Worm (Caenorhabditis elegans): ENCODE data around the gene mab-7.

Gene mab-7

ce11 chrX:871957-872715 lies 25.7 kb downstream of the mab-7 start, which contains the start of gene F56F10.1 (continued):
- TF ChIP-seq Y75B8A.6 (GFP tag; IDR thresholded peaks at IDR 0.05): no peak
- TF ChIP-seq fkh-10 (GFP tag; optimal IDR thresholded peaks at IDR 0.05): no peak
- no peak for TF ChIP-seq attf-4 (tag; optimal IDR thresholded peaks at IDR 0.05)
- TF ChIP-seq aha-1 (tag): no peak
- TF ChIP-seq nhr-111 (GFP tag; optimal IDR thresholded peaks at IDR 0.05): no peak
- peak; percentile 61 for TF ChIP-seq set-16 (GFP tag; IDR thresholded peaks at IDR 0.05)

- TF ChIP-seq zip-2 (tag; optimal IDR thresholded peaks at IDR 0.05) (no peak), hlh-11 (tag; optimal IDR thresholded peaks at IDR 0.05) (peak; percentile 39), ceh-20 (GFP tag; IDR thresholded peaks at IDR 0.05) (no peak), mes-2 (tag; optimal IDR thresholded peaks at IDR 0.05; ENCODE audit: poor library complexity, severe bottlenecking) (peak; percentile 54), nhr-6 (tag; optimal IDR thresholded peaks at IDR 0.05) (peak; percentile 68), mep-1 (tag; optimal IDR thresholded peaks at IDR 0.05) (peak; percentile 45), ceh-82 (tag; optimal IDR thresholded peaks at IDR 0.05) (no peak), nhr-28 (tag; optimal IDR thresholded peaks at IDR 0.05) (peak; percentile 52), nhr-111 (GFP tag; optimal IDR thresholded peaks at IDR 0.05) (no peak), pha-4 (GFP tag; IDR thresholded peaks at IDR 0.05) (no peak), pha-4 (tag; optimal IDR thresholded peaks at IDR 0.05) (peak; percentile 23), egl-43 (GFP tag; IDR thresholded peaks at IDR 0.05) (peak; percentile 58; the same call in 1 of the 2 replicates), set-16 (GFP tag; IDR thresholded peaks at IDR 0.05) (peak; percentile 37; the same call in 1 of the 2 replicates), aha-1 (tag) (peak; percentile 58), tra-1 (GFP tag; IDR thresholded peaks at IDR 0.05) (no peak), hmg-1.1 (GFP tag; IDR thresholded peaks at IDR 0.05) (peak; percentile 72), hlh-30 (tag; optimal IDR thresholded peaks at IDR 0.05; ENCODE audit: insufficient read depth) (peak; percentile 47), R02D3.7 (tag; optimal IDR thresholded peaks at IDR 0.05) (no peak), T26A8.4 (GFP tag; IDR thresholded peaks at IDR 0.05) (0 out of 2 replicates have a peak, but pooled peaks have one; percentile 31), madf-5 (GFP tag; IDR thresholded peaks at IDR 0.05) (no peak), mxl-3 (GFP tag; optimal IDR thresholded peaks at IDR 0.05) (peak; percentile 45), F37D6.2 (tag; optimal IDR thresholded peaks at IDR 0.05) (no peak), nhr-25 (tag; optimal IDR thresholded peaks at IDR 0.05; ENCODE audit: borderline replicate concordance, insufficient read depth) (no peak), dve-1 (tag; optimal IDR thresholded peaks at IDR 0.05; ENCODE audit: insufficient read depth) (peak; percentile 33), rbr-2 (tag; optimal IDR thresholded peaks at IDR 0.05) (peak; percentile 24), nhr-10 (tag; optimal IDR thresholded peaks at IDR 0.05) (no peak), daf-16 (GFP tag; optimal IDR thresholded peaks at IDR 0.05) (no peak), daf-16 (tag; optimal IDR thresholded peaks at IDR 0.05) (peak; percentile 75), ZK546.5 (tag; optimal IDR thresholded peaks at IDR 0.05) (no peak)
Measured at ce11 chrX:871020-871419, 26.8 kb downstream of the mab-7 start, which contains the start of gene lgl-1. Gene lgl-1 (minus strand): TSS chrX:871089.

- TF ChIP-seq zag-1 (tag; optimal IDR thresholded peaks at IDR 0.05) (no peak), ceh-44 (GFP tag; IDR thresholded peaks at IDR 0.05) (0 out of 2 replicates have a peak, but pooled peaks have one; percentile 8), aha-1 (tag) (peak; percentile 86), ceh-28 (tag; optimal IDR thresholded peaks at IDR 0.05) (no peak), dmd-9 (GFP tag; IDR thresholded peaks at IDR 0.05) (0 out of 2 replicates have a peak, but pooled peaks have one; percentile 42), ZK546.5 (tag; optimal IDR thresholded peaks at IDR 0.05) (no peak), nhr-28 (tag; optimal IDR thresholded peaks at IDR 0.05) (no peak), mxl-2 (GFP tag; conservative IDR thresholded peaks at IDR 0.05) (0 out of 2 replicates have a peak, but pooled peaks have one; percentile 55), Y48G9A.11 (GFP tag; IDR thresholded peaks at IDR 0.05) (0 out of 2 replicates have a peak, but pooled peaks have one; percentile 13), snpc-1.2 (GFP tag; IDR thresholded peaks at IDR 0.05) (peak; percentile 56; the same call in 1 of the 2 replicates), hlh-11 (tag; optimal IDR thresholded peaks at IDR 0.05) (peak; percentile 5), nhr-237 (tag; optimal IDR thresholded peaks at IDR 0.05) (no peak), arid-1 (GFP tag; conservative IDR thresholded peaks at IDR 0.05) (peak; percentile 57), madf-9 (GFP tag; conservative IDR thresholded peaks at IDR 0.05) (0 out of 2 replicates have a peak, but pooled peaks have one; percentile 20), F44E2.7 (GFP tag; IDR thresholded peaks at IDR 0.05) (no peak), D1046.2 (GFP tag; IDR thresholded peaks at IDR 0.05) (0 out of 2 replicates have a peak, but pooled peaks have one; percentile 25), dmd-6 (GFP tag; IDR thresholded peaks at IDR 0.05) (peak; percentile 21; the same call in 1 of the 2 replicates), hlh-30 (tag; optimal IDR thresholded peaks at IDR 0.05; ENCODE audit: insufficient read depth) (peak; percentile 42), lim-7 (GFP tag; IDR thresholded peaks at IDR 0.05) (peak; percentile 55; the same call in 1 of the 2 replicates)
Measured at ce11 chrX:865214-865613, 32.6 kb downstream of the mab-7 start.
